Fruit fly (Drosophila melanogaster) whole organism, embryonic: Measurements from ENCODE around the gene CG43850.
A peak's percentile ranks its signal among the peaks of the same experiment; 100 is the strongest.

ENCODE experiments used
- CG10431 ChIP-seq: fragments of 200-800 bp; sonication (Bioruptor generic); optimal IDR thresholded peaks from 3 replicates; lab custom pipeline; 2018; ENCODE audit warnings: missing biosample characterization, mild to moderate bottlenecking, missing genetic modification characterization
- CG10543 ChIP-seq: fragments of 200-800 bp; sonication (Bioruptor generic); optimal IDR thresholded peaks from 3 replicates; lab custom pipeline; 2017; ENCODE audit warnings: missing biosample characterization, mild to moderate bottlenecking, missing genetic modification characterization, moderate library complexity
- CG11504 ChIP-seq: fragments of 200-800 bp; sonication (Bioruptor generic); optimal IDR thresholded peaks from 3 replicates; lab custom pipeline; 2019; ENCODE audit warnings: missing biosample characterization, mild to moderate bottlenecking, missing genetic modification characterization, moderate library complexity
- CG13894 ChIP-seq: fragments of 200-800 bp; sonication (Bioruptor generic); optimal IDR thresholded peaks from 3 replicates; lab custom pipeline; 2018; ENCODE audit warnings: missing biosample characterization, mild to moderate bottlenecking, missing genetic modification characterization, moderate library complexity
- CG15601 ChIP-seq: fragments of 200-800 bp; sonication (Bioruptor generic); optimal IDR thresholded peaks from 3 replicates; lab custom pipeline; 2019; ENCODE audit warnings: missing biosample characterization, mild to moderate bottlenecking, missing genetic modification characterization, moderate library complexity
- CG16779 ChIP-seq: fragments of 200-800 bp; sonication (Bioruptor generic); IDR thresholded peaks from 2 replicates; pipeline ENCODE4 v1.3.6; 2022; ENCODE audit warnings: missing biosample characterization, missing genetic modification characterization
- CG1792 ChIP-seq: fragments of 200-800 bp; sonication (Bioruptor generic); optimal IDR thresholded peaks from 2 replicates; lab custom pipeline; 2016; ENCODE audit warnings: missing biosample characterization, missing genetic modification characterization
- CG3407 ChIP-seq: fragments of 200-800 bp; sonication (Bioruptor generic); optimal IDR thresholded peaks from 2 replicates; lab custom pipeline; 2018; ENCODE audit warnings: missing biosample characterization, mild to moderate bottlenecking, missing genetic modification characterization
- CG3838 ChIP-seq: fragments of 200-800 bp; sonication (Bioruptor generic); optimal IDR thresholded peaks from 3 replicates; lab custom pipeline; 2016; ENCODE audit warnings: missing biosample characterization, missing genetic modification characterization
- CG3847 ChIP-seq: fragments of 200-800 bp; sonication (Bioruptor generic); IDR thresholded peaks from 2 replicates; pipeline ENCODE4 v1.3.6; 2022; ENCODE audit warnings: missing biosample characterization, missing genetic modification characterization
- CG3995 ChIP-seq: fragments of 200-800 bp; sonication (Bioruptor generic); optimal IDR thresholded peaks from 3 replicates; lab custom pipeline; 2016; ENCODE audit warnings: missing biosample characterization, missing genetic modification characterization
- CG7987 ChIP-seq: fragments of 200-800 bp; sonication (Bioruptor generic); optimal IDR thresholded peaks from 2 replicates; lab custom pipeline; 2018; ENCODE audit warnings: missing biosample characterization, mild to moderate bottlenecking, missing genetic modification characterization, moderate library complexity
- CTCF ChIP-seq: fragments of 200-800 bp; sonication (Bioruptor generic); optimal IDR thresholded peaks from 2 replicates; lab custom pipeline; 2017; ENCODE audit warnings: missing biosample characterization, mild to moderate bottlenecking, missing genetic modification characterization, moderate library complexity
- Deaf1 ChIP-seq: fragments of 200-800 bp; optimal IDR thresholded peaks from 3 replicates; lab custom pipeline; 2019; ENCODE audit warnings: missing biosample characterization, mild to moderate bottlenecking, missing genetic modification characterization, moderate library complexity
- Dek ChIP-seq: fragments of 200-800 bp; sonication (Bioruptor generic); optimal IDR thresholded peaks from 3 replicates; lab custom pipeline; 2019; ENCODE audit warnings: missing biosample characterization, mild to moderate bottlenecking, missing genetic modification characterization, moderate library complexity
- Ets97D ChIP-seq: fragments of 200-800 bp; sonication (Bioruptor generic); optimal IDR thresholded peaks from 3 replicates; lab custom pipeline; 2016; ENCODE audit warnings: missing biosample characterization, missing genetic modification characterization
- MTF-1 ChIP-seq: fragments of 200-800 bp; sonication (Bioruptor generic); optimal IDR thresholded peaks from 2 replicates; lab custom pipeline; 2018; ENCODE audit warnings: missing biosample characterization, mild to moderate bottlenecking, missing genetic modification characterization, borderline replicate concordance
- Max ChIP-seq: fragments of 200-800 bp; sonication (Bioruptor generic); optimal IDR thresholded peaks from 2 replicates; lab custom pipeline; 2016; ENCODE audit warnings: missing biosample characterization, mild to moderate bottlenecking, missing genetic modification characterization
- Med ChIP-seq: fragments of 200-800 bp; sonication (Bioruptor generic); peaks from one replicate; lab custom pipeline; 2016; ENCODE audit warnings: missing biosample characterization, missing genetic modification characterization, mild to moderate bottlenecking, inconsistent platforms, moderate library complexity
- NC2α ChIP-seq: fragments of 200-800 bp; sonication (Bioruptor generic); optimal IDR thresholded peaks from 2 replicates; lab custom pipeline; 2016; ENCODE audit warnings: missing biosample characterization, missing genetic modification characterization
- Oli ChIP-seq: fragments of 200-800 bp; sonication (Bioruptor generic); optimal IDR thresholded peaks from 2 replicates; lab custom pipeline; 2018; ENCODE audit warnings: missing biosample characterization, mild to moderate bottlenecking, missing genetic modification characterization, moderate library complexity
- Optix ChIP-seq: fragments of 200-800 bp; sonication (Bioruptor generic); IDR thresholded peaks from 3 replicates; pipeline ENCODE4 v1.3.6; 2022; ENCODE audit warnings: missing biosample characterization, missing genetic modification characterization
- Tbp ChIP-seq: fragments of >200 bp; optimal IDR thresholded peaks from 2 replicates; lab custom pipeline; 2018; ENCODE audit warnings: missing biosample characterization, missing genetic modification characterization
- Vsx1 ChIP-seq: fragments of 200-800 bp; sonication (Bioruptor generic); optimal IDR thresholded peaks from 2 replicates; lab custom pipeline; 2017; ENCODE audit warnings: missing biosample characterization, mild to moderate bottlenecking, missing genetic modification characterization, missing genetic modification reagents
- abd-A ChIP-seq: fragments of 200-800 bp; sonication (Bioruptor generic); optimal IDR thresholded peaks from 3 replicates; lab custom pipeline; 2019; ENCODE audit warnings: missing biosample characterization, mild to moderate bottlenecking, missing genetic modification characterization, moderate library complexity
- bcd ChIP-seq: fragments of 200-800 bp; sonication (Bioruptor generic); optimal IDR thresholded peaks from 2 replicates; lab custom pipeline; 2017; ENCODE audit warnings: missing biosample characterization, mild to moderate bottlenecking, missing genetic modification characterization
- cg ChIP-seq: fragments of 200-800 bp; sonication (Bioruptor generic); optimal IDR thresholded peaks from 3 replicates; lab custom pipeline; 2019; ENCODE audit warnings: missing biosample characterization, mild to moderate bottlenecking, missing genetic modification characterization, moderate library complexity
- chif ChIP-seq, 2 experiments: fragments of 200-800 bp; sonication (Bioruptor generic); optimal IDR thresholded peaks; 3 replicates each; lab custom pipeline; 2016; ENCODE audit warnings: missing biosample characterization in 2 of 2, missing genetic modification characterization in 2 of 2
- ci ChIP-seq: fragments of 200-800 bp; sonication (Bioruptor generic); IDR thresholded peaks from 3 replicates; pipeline ENCODE4 v1.3.6; 2022; ENCODE audit warnings: missing biosample characterization, missing genetic modification characterization
- emc ChIP-seq: fragments of 200-800 bp; sonication (Bioruptor generic); optimal IDR thresholded peaks from 2 replicates; lab custom pipeline; 2016; ENCODE audit warnings: missing biosample characterization, missing genetic modification characterization
- ftz-f1 ChIP-seq: fragments of 200-800 bp; sonication (Bioruptor generic); optimal IDR thresholded peaks from 2 replicates; lab custom pipeline; 2016; ENCODE audit warnings: missing biosample characterization, missing genetic modification characterization
- lov ChIP-seq, 2 experiments: fragments of 200-800 bp in 1 of 2; fragments of >200 bp in 1 of 2; sonication (Bioruptor generic) in 1 of 2; IDR thresholded peaks in 1 of 2; optimal IDR thresholded peaks in 1 of 2; 2 replicates in 1 of 2; 3 replicates in 1 of 2; pipeline versions ENCODE4 v1.3.6 to Lab custom; 2017 to 2022; ENCODE audit warnings: missing biosample characterization in 1 of 2, missing genetic modification characterization in 1 of 2
- mirr ChIP-seq: fragments of 200-800 bp; sonication (Bioruptor generic); optimal IDR thresholded peaks from 3 replicates; lab custom pipeline; 2018; ENCODE audit warnings: missing biosample characterization, mild to moderate bottlenecking, missing genetic modification characterization
- mld ChIP-seq: fragments of 200-800 bp; sonication (Bioruptor generic); IDR thresholded peaks from 3 replicates; pipeline ENCODE4 v1.3.6; 2022; ENCODE audit warnings: missing biosample characterization, missing genetic modification characterization; ENCODE audit not compliant: partially characterized antibody
- run ChIP-seq: fragments of 200-800 bp; sonication (Bioruptor generic); optimal IDR thresholded peaks from 3 replicates; lab custom pipeline; 2018; ENCODE audit warnings: missing biosample characterization, mild to moderate bottlenecking, missing genetic modification characterization
- scrt ChIP-seq: fragments of 200-800 bp; sonication (Bioruptor generic); optimal IDR thresholded peaks from 2 replicates; lab custom pipeline; 2018; ENCODE audit warnings: missing biosample characterization, mild to moderate bottlenecking, missing genetic modification characterization, moderate library complexity
- so ChIP-seq: fragments of 200-800 bp; sonication (Bioruptor generic); IDR thresholded peaks from 3 replicates; pipeline ENCODE4 v1.3.6; 2022; ENCODE audit warnings: missing biosample characterization, missing genetic modification characterization
- ssp ChIP-seq: fragments of 200-800 bp; sonication (Bioruptor generic); IDR thresholded peaks from 2 replicates; pipeline ENCODE4 v1.3.6; 2022; ENCODE audit warnings: missing biosample characterization, missing genetic modification characterization
- stwl ChIP-seq: fragments of 200-800 bp; sonication (Bioruptor generic); optimal IDR thresholded peaks from 3 replicates; lab custom pipeline; 2018; ENCODE audit warnings: missing biosample characterization, mild to moderate bottlenecking, missing genetic modification characterization, moderate library complexity
- zf30C ChIP-seq: fragments of 200-800 bp; sonication (Bioruptor generic); optimal IDR thresholded peaks from 3 replicates; lab custom pipeline; 2018; ENCODE audit warnings: missing biosample characterization, mild to moderate bottlenecking, missing genetic modification characterization

The CG43850 gene

DNA sequence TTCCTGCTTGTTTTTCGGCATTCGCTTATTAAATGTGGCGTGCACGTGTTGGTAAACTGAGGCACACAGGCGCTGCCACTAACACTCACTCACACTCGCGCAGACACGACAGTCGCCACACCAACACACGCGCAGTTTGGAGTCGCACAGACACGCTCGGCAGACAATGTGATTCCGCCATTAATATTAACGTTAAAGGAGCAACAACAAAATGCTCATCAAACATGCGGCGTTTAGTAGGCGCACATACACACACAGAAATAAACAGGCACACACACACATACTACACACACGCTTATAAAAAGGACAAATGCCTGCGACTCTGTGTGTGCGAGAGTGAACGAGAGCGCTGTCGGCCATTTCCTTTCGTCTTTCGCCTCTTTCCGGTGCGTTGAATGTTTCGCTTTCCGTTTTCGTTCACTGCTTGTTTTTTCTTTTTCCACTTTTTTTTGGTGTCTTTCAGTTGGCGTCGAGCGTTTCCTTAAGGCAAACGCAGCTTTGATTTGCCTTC lies 41.9 kb downstream of the CG43850 start, which contains the start of gene CG42809:
Gene CG42809 (plus strand): TSS at position 461 of the 511 bp plus-strand sequence.
- no peak for TF ChIP-seq CG1792
- no peak for TF ChIP-seq run (tag; lab: Kevin White, UChicago)
- peak; percentile 43 for TF ChIP-seq Deaf1 (tag; lab: Kevin White, UChicago)
- peak; percentile 41 for TF ChIP-seq mirr (GFP tag; lab: Kevin White, UChicago)
- TF ChIP-seq Optix (GFP tag; lab: Robert Waterston, UW) = no peak
- TF ChIP-seq CG3407 (GFP tag; lab: Kevin White, UChicago) = no peak
- TF ChIP-seq CG3838 (GFP tag; lab: Kevin White, UChicago) = no peak
- no peak for TF ChIP-seq CG3995 (GFP tag; lab: Kevin White, UChicago)
- no peak for TF ChIP-seq NC2α
- TF ChIP-seq CG13894 = peak; percentile 32
- TF ChIP-seq Max (GFP tag; lab: Kevin White, UChicago) = no peak
- TF ChIP-seq ci (GFP tag; lab: Robert Waterston, UW) = no peak
- TF ChIP-seq Med (GFP tag; lab: Kevin White, UChicago) = peak; percentile 63
- TF ChIP-seq scrt (GFP tag; lab: Kevin White, UChicago) = no peak
- peak; percentile 38 for TF ChIP-seq cg (GFP tag; lab: Kevin White, UChicago)
- peak; percentile 92 for TF ChIP-seq abd-A (tag; lab: Kevin White, UChicago)
- TF ChIP-seq ssp = no peak
- TF ChIP-seq Ets97D (GFP tag; lab: Kevin White, UChicago) = peak; percentile 39
- TF ChIP-seq Dek (tag; lab: Kevin White, UChicago) = no peak
- no peak for TF ChIP-seq MTF-1 (GFP tag; lab: Kevin White, UChicago)
- no peak for TF ChIP-seq CG15601 (tag; lab: Kevin White, UChicago)
- no peak for TF ChIP-seq chif (GFP tag; optimal IDR thresholded peaks at IDR 0.05; lab: Kevin White, UChicago)
- TF ChIP-seq CG10543 (GFP tag; lab: Kevin White, UChicago) = peak; percentile 45
- TF ChIP-seq bcd (GFP tag; lab: Kevin White, UChicago) = no peak
- TF ChIP-seq, all 482 proteins: peak for 8

DNA sequence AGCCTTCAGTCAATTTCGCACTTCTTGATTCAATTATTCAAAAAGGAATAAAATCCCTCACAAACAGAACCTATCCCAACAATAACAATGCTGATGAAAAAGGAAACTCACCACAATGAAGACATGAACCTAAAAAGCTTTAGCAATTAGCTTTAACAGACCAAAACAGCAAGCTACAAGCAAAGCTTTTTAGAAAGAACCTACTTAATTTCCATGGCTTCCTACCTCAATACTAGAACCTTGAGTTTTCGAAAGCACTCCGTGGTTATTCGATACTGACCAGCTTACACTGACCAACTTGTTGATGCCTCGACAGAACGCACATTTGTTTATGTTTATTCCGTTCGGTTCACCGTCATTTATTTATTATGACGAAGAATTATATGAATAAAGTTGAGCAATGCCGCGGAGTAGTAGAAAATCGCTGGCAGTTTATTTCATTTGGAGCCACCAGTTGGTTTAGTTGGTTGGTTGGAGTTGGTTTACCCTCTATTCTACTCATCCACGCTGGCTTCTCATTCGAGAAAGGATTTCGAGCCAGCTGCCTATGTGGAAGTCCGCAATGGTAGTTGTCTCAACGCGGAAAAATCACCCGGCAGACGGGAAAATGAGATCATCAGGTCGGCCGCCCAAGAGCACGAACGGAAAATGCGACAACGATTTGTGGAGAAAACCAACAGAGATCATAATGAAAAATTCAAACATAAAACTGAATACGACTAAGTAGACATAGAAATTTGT lies 43.9 kb downstream of the CG43850 start, which contains the start of gene CG42810:
Gene CG42810 (plus strand): TSS at position 691 of the 741 bp plus-strand sequence.
- TF ChIP-seq CG10431 (GFP tag; lab: Kevin White, UChicago) (no peak), CTCF (GFP tag; lab: Kevin White, UChicago) (peak; percentile 60), Vsx1 (GFP tag; lab: Kevin White, UChicago) (no peak), so (GFP tag; lab: Robert Waterston, UW) (0 out of 3 replicates have a peak, but pooled peaks have one; percentile 58), CG3847 (GFP tag; lab: Robert Waterston, UW) (no peak), ftz-f1 (GFP tag; lab: Kevin White, UChicago) (peak; percentile 90), Tbp (GFP tag; lab: Kevin White, UChicago) (no peak), stwl (tag; lab: Kevin White, UChicago) (no peak), CG7987 (GFP tag; lab: Kevin White, UChicago) (no peak), Oli (tag; lab: Kevin White, UChicago) (no peak), scrt (GFP tag; lab: Kevin White, UChicago) (peak; percentile 85), zf30C (GFP tag; lab: Kevin White, UChicago) (no peak), mld (no peak), lov (optimal IDR thresholded peaks at IDR 0.05; lab: Kevin White, UChicago) (no peak), lov (GFP tag; IDR thresholded peaks at IDR 0.05; lab: Robert Waterston, UW) (no peak), emc (GFP tag; lab: Kevin White, UChicago) (no peak), Med (GFP tag; lab: Kevin White, UChicago) (peak; percentile 14), CG11504 (tag; lab: Kevin White, UChicago) (peak; percentile 2), CG16779 (GFP tag; lab: Robert Waterston, UW) (no peak)
